Fruit fly (Drosophila melanogaster) whole organism, prepupa: ENCODE measurements around the gene Gba1b.

Source experiments
- Lpt ChIP-seq: fragments of 200-800 bp; sonication (Bioruptor generic); optimal IDR thresholded peaks from 3 replicates; lab custom pipeline; 2016; ENCODE audit warnings: missing biosample characterization, missing genetic modification characterization
- OdsH ChIP-seq: fragments of 200-800 bp; sonication (Bioruptor generic); optimal IDR thresholded peaks from 3 replicates; lab custom pipeline; 2016; ENCODE audit warnings: missing biosample characterization, missing genetic modification characterization
- Sox102F ChIP-seq: fragments of 200-800 bp; sonication (Bioruptor generic); optimal IDR thresholded peaks from 2 replicates; lab custom pipeline; 2016; ENCODE audit warnings: missing biosample characterization, mild to moderate bottlenecking, missing genetic modification characterization
- Sox14 ChIP-seq: fragments of 200-800 bp; sonication (Bioruptor generic); optimal IDR thresholded peaks from 3 replicates; lab custom pipeline; 2016; ENCODE audit warnings: missing biosample characterization, missing genetic modification characterization

dm6 chr3R:23668583-23668982 is 36.0 kb upstream of the Gba1b start:
- TF ChIP-seq Lpt (GFP tag; lab: Kevin White, UChicago) (no peak), Sox102F (GFP tag; lab: Kevin White, UChicago) (no peak), OdsH (GFP tag; lab: Kevin White, UChicago) (no peak), Sox14 (no peak)
